Worm (Caenorhabditis elegans) whole organism, L1 larva: ENCODE results near the gene C47E8.3.

Source experiments
- C04F5.9 ChIP-seq: sonication (generic microtip); optimal IDR thresholded peaks from 2 replicates; lab custom pipeline; 2016; ENCODE audit warnings: missing genetic modification characterization, missing compliant biosample characterization
- C34B4.2 ChIP-seq: sonication (generic microtip); optimal IDR thresholded peaks from 2 replicates; lab custom pipeline; 2017; ENCODE audit warnings: mild to moderate bottlenecking, missing genetic modification characterization, missing compliant biosample characterization
- aly-2 ChIP-seq: fragments of 150-350 bp; optimal IDR thresholded peaks from 2 replicates; lab custom pipeline; 2014; ENCODE audit warnings: missing biosample characterization, missing genetic modification characterization
- ama-1 ChIP-seq: fragments of 150-350 bp; optimal IDR thresholded peaks from 2 replicates; lab custom pipeline; 2014
- blmp-1 ChIP-seq: fragments of 150-350 bp; optimal IDR thresholded peaks from 2 replicates; lab custom pipeline; 2014; ENCODE audit warnings: missing biosample characterization, missing genetic modification characterization
- ceh-88 ChIP-seq: fragments of 200-800 bp; sonication (Bioruptor generic); IDR thresholded peaks from 2 replicates; pipeline ENCODE4 v1.3.6; 2022; ENCODE audit warnings: missing genetic modification characterization, missing compliant biosample characterization
- ceh-90 ChIP-seq: sonication (generic microtip); optimal IDR thresholded peaks from 2 replicates; lab custom pipeline; 2016; ENCODE audit warnings: missing genetic modification characterization, missing compliant biosample characterization
- dsc-1 ChIP-seq: sonication (generic microtip); optimal IDR thresholded peaks from 2 replicates; lab custom pipeline; 2016; ENCODE audit warnings: mild to moderate bottlenecking, missing genetic modification characterization, missing compliant biosample characterization
- efl-1 ChIP-seq, 4 experiments: fragments of 150-350 bp; optimal IDR thresholded peaks in 3 of 4; peaks in 1 of 4; 1 replicate in 1 of 4; 2 replicates in 3 of 4; lab custom pipeline; 2014; ENCODE audit warnings: missing biosample characterization in 2 of 4, missing genetic modification characterization in 2 of 4, missing genetic modification reagents in 2 of 4
- egl-13 ChIP-seq: sonication (generic microtip); optimal IDR thresholded peaks from 2 replicates; lab custom pipeline; 2016; ENCODE audit warnings: missing genotype, missing genetic modification reagents, missing genetic modification characterization, missing compliant biosample characterization
- egl-27 ChIP-seq, 2 experiments: fragments of 150-350 bp in 1 of 2; sonication (generic microtip); optimal IDR thresholded peaks; 3 replicates each; lab custom pipeline; 2017 to 2018; ENCODE audit warnings: missing biosample characterization in 2 of 2, missing genetic modification characterization in 2 of 2, missing genetic modification reagents in 2 of 2
- elt-3 ChIP-seq, 6 experiments: fragments of 150-350 bp in 1 of 6; sonication (generic microtip); optimal IDR thresholded peaks; 2 replicates each; lab custom pipeline; 2017 to 2018; ENCODE audit warnings: missing biosample characterization in 6 of 6, missing genetic modification characterization in 6 of 6, inconsistent platforms in 1 of 6
- fkh-10 ChIP-seq: sonication (generic microtip); optimal IDR thresholded peaks from 2 replicates; lab custom pipeline; 2017; ENCODE audit warnings: missing biosample characterization, missing genetic modification reagents, missing genetic modification characterization
- fkh-8 ChIP-seq: sonication (generic microtip); optimal IDR thresholded peaks from 2 replicates; lab custom pipeline; 2016; ENCODE audit warnings: mild to moderate bottlenecking, missing genetic modification characterization, missing compliant biosample characterization
- fos-1 ChIP-seq: fragments of 150-350 bp; optimal IDR thresholded peaks from 2 replicates; lab custom pipeline; 2014; ENCODE audit warnings: missing biosample characterization, missing genetic modification characterization
- grh-1 ChIP-seq: fragments of 200-800 bp; sonication (Bioruptor generic); IDR thresholded peaks from 2 replicates; pipeline ENCODE4 v1.3.6; 2022; ENCODE audit warnings: missing genetic modification reagents, missing genetic modification characterization, missing compliant biosample characterization
- hlh-17 ChIP-seq: fragments of 200-800 bp; sonication (Bioruptor generic); optimal IDR thresholded peaks from 2 replicates; lab custom pipeline; 2018; ENCODE audit warnings: missing genetic modification characterization, mild to moderate bottlenecking, missing compliant biosample characterization, moderate library complexity, borderline replicate concordance
- hlh-4 ChIP-seq: sonication (generic microtip); optimal IDR thresholded peaks from 2 replicates; lab custom pipeline; 2016; ENCODE audit warnings: mild to moderate bottlenecking, missing genetic modification characterization, missing compliant biosample characterization
- hpl-2 ChIP-seq: fragments of 150-350 bp; optimal IDR thresholded peaks from 2 replicates; lab custom pipeline; 2014; ENCODE audit warnings: missing biosample characterization, missing genetic modification reagents, missing genetic modification characterization
- isw-1 ChIP-seq: fragments of 200-800 bp; sonication (Bioruptor generic); IDR thresholded peaks from 2 replicates; pipeline ENCODE4 v1.3.6; 2022; ENCODE audit warnings: missing genetic modification characterization, missing compliant biosample characterization
- jun-1 ChIP-seq: fragments of 150-350 bp; optimal IDR thresholded peaks from 2 replicates; lab custom pipeline; 2014; ENCODE audit warnings: missing biosample characterization, missing genetic modification reagents, missing genetic modification characterization
- lin-14 ChIP-seq: fragments of 200-800 bp; sonication (Bioruptor generic); optimal IDR thresholded peaks from 2 replicates; lab custom pipeline; 2018; ENCODE audit warnings: mild to moderate bottlenecking, missing genetic modification characterization, moderate library complexity, missing compliant biosample characterization
- lin-15B ChIP-seq: fragments of 150-350 bp; sonication (generic microtip); optimal IDR thresholded peaks from 3 replicates; lab custom pipeline; 2014; ENCODE audit warnings: missing biosample characterization, missing genetic modification characterization
- lin-35 ChIP-seq, 2 experiments: fragments of 150-350 bp; optimal IDR thresholded peaks; 2 replicates each; lab custom pipeline; 2014; ENCODE audit warnings: missing biosample characterization in 2 of 2, missing genetic modification characterization in 2 of 2, missing genetic modification reagents in 2 of 2
- lin-39 ChIP-seq: fragments of 150-350 bp; optimal IDR thresholded peaks from 2 replicates; lab custom pipeline; 2014; ENCODE audit warnings: missing biosample characterization, missing genetic modification reagents, missing genetic modification characterization
- lsy-2 ChIP-seq, 2 experiments: fragments of 150-350 bp; optimal IDR thresholded peaks; 2 replicates each; lab custom pipeline; 2014; ENCODE audit warnings: missing biosample characterization in 2 of 2, missing genetic modification characterization in 2 of 2
- mdl-1 ChIP-seq, 2 experiments: fragments of 150-350 bp; optimal IDR thresholded peaks; 2 replicates each; lab custom pipeline; 2014 to 2017; ENCODE audit warnings: missing biosample characterization in 2 of 2, missing genetic modification characterization in 2 of 2, inconsistent platforms in 1 of 2
- mef-2 ChIP-seq: fragments of 150-350 bp; optimal IDR thresholded peaks from 2 replicates; lab custom pipeline; 2014; ENCODE audit warnings: missing biosample characterization, missing genetic modification characterization
- mep-1 ChIP-seq: fragments of 150-350 bp; optimal IDR thresholded peaks from 2 replicates; lab custom pipeline; 2014; ENCODE audit warnings: missing biosample characterization, missing genetic modification characterization
- nhr-11 ChIP-seq: fragments of 150-350 bp; optimal IDR thresholded peaks from 2 replicates; lab custom pipeline; 2014; ENCODE audit warnings: missing biosample characterization, missing genetic modification characterization
- nhr-19 ChIP-seq: fragments of 200-800 bp; sonication (Bioruptor generic); conservative IDR thresholded peaks from 2 replicates; pipeline ENCODE4 v1.3.6; 2022; ENCODE audit warnings: missing genetic modification characterization, missing compliant biosample characterization
- nhr-20 ChIP-seq: sonication (generic microtip); optimal IDR thresholded peaks from 2 replicates; lab custom pipeline; 2016; ENCODE audit warnings: mild to moderate bottlenecking, missing genetic modification characterization, missing compliant biosample characterization
- nhr-237 ChIP-seq: fragments of 150-350 bp; optimal IDR thresholded peaks from 2 replicates; lab custom pipeline; 2014; ENCODE audit warnings: missing biosample characterization, missing genetic modification characterization
- nhr-47 ChIP-seq: sonication (generic microtip); optimal IDR thresholded peaks from 2 replicates; lab custom pipeline; 2016; ENCODE audit warnings: mild to moderate bottlenecking, missing genetic modification characterization, moderate library complexity, missing compliant biosample characterization
- nhr-71 ChIP-seq: sonication (generic microtip); optimal IDR thresholded peaks from 2 replicates; lab custom pipeline; 2016; ENCODE audit warnings: mild to moderate bottlenecking, missing genetic modification characterization, moderate library complexity, missing compliant biosample characterization
- nhr-84 ChIP-seq: sonication (generic microtip); optimal IDR thresholded peaks from 2 replicates; lab custom pipeline; 2017; ENCODE audit warnings: missing biosample characterization, missing genetic modification characterization
- nhr-85 ChIP-seq: sonication (generic microtip); peaks from one replicate; lab custom pipeline; 2016; ENCODE audit warnings: missing genetic modification characterization, inconsistent platforms, missing compliant biosample characterization
- nhr-90 ChIP-seq: sonication (generic microtip); optimal IDR thresholded peaks from 2 replicates; lab custom pipeline; 2016; ENCODE audit warnings: mild to moderate bottlenecking, missing genetic modification characterization, missing compliant biosample characterization; ENCODE audit not compliant: poor library complexity
- pax-3 ChIP-seq: fragments of 200-800 bp; sonication (Bioruptor generic); optimal IDR thresholded peaks from 2 replicates; lab custom pipeline; 2018; ENCODE audit warnings: mild to moderate bottlenecking, missing genetic modification characterization, moderate library complexity, missing compliant biosample characterization
- pqm-1 ChIP-seq: sonication (generic microtip); optimal IDR thresholded peaks from 3 replicates; lab custom pipeline; 2017; ENCODE audit warnings: missing biosample characterization, missing genetic modification characterization
- skn-1 ChIP-seq: fragments of 150-350 bp; optimal IDR thresholded peaks from 2 replicates; lab custom pipeline; 2014; ENCODE audit warnings: missing biosample characterization, missing genetic modification characterization
- snu-23 ChIP-seq: sonication (generic microtip); optimal IDR thresholded peaks from 2 replicates; lab custom pipeline; 2016; ENCODE audit warnings: missing genetic modification characterization, missing compliant biosample characterization
- sptf-1 ChIP-seq: fragments of 150-350 bp; optimal IDR thresholded peaks from 2 replicates; lab custom pipeline; 2014; ENCODE audit warnings: missing biosample characterization, missing genetic modification characterization
- sup-37 ChIP-seq: fragments of 200-800 bp; sonication (Bioruptor generic); optimal IDR thresholded peaks from 2 replicates; lab custom pipeline; 2018; ENCODE audit warnings: mild to moderate bottlenecking, missing genetic modification characterization, missing compliant biosample characterization
- tlp-1 ChIP-seq: fragments of 150-350 bp; optimal IDR thresholded peaks from 2 replicates; lab custom pipeline; 2014; ENCODE audit warnings: missing biosample characterization, missing genetic modification characterization
- unc-86 ChIP-seq: sonication (generic microtip); optimal IDR thresholded peaks from 2 replicates; lab custom pipeline; 2016; ENCODE audit warnings: missing genetic modification characterization, missing compliant biosample characterization
- vab-15 ChIP-seq: sonication (generic microtip); optimal IDR thresholded peaks from 2 replicates; lab custom pipeline; 2017; ENCODE audit warnings: missing genotype, mild to moderate bottlenecking, missing genetic modification characterization, missing compliant biosample characterization
- zag-1 ChIP-seq: fragments of 150-350 bp; optimal IDR thresholded peaks from 2 replicates; lab custom pipeline; 2014; ENCODE audit warnings: missing biosample characterization, missing genetic modification characterization
- ztf-4 ChIP-seq: fragments of 150-350 bp; optimal IDR thresholded peaks from 2 replicates; lab custom pipeline; 2014; ENCODE audit warnings: missing biosample characterization, missing genetic modification characterization

Gene C47E8.3

ce11 chrV:14659595-14659994, 20.5 kb upstream of the C47E8.3 start:
- TF ChIP-seq nhr-84 (tag; lab: Kevin White, UChicago) (no peak), efl-1 (optimal IDR thresholded peaks at IDR 0.05; lab: Kevin White, UChicago) (no peak), efl-1 (GFP tag; optimal IDR thresholded peaks at IDR 0.05 in 1 of 2; lab: Kevin White, UChicago) (peak in 1 of 2 experiments; percentile 17), C34B4.2 (tag; lab: Kevin White, UChicago) (no peak), vab-15 (tag; lab: Kevin White, UChicago) (no peak)
- TF ChIP-seq, all 84 proteins: peak for 1

DNA sequence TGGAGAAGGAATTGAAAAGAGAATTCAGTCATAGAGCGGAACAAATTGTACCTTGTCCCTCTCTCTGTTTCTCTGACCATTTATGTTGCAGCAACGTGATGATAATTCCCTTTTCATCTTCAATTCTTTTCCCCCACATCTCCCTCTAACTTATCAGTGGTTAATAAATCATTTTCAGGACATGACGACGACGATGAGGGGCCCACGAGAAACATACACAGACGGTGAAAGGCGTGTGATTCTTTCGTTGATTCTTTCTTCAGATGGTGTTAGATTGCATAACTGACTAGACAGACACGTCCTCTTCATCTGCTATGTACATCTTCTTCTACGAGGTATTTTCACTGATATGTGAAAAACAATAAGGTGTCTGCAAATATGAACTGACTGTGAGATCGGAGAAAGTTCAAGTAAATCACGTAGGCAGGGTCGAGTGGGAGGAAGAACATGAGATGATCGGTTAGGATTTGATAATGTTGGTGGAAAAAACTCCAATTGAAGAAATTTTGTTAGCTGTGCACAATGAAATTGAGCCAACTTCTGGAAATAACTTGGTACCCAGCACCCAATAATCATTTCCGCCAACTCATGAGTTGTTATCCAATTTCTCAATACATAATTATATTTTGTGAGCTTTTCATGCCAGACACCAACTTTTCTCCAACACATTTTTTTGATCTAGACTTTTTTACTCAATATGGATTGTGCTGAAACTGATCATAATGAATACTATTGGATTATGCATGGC, 19.3 kb upstream of the C47E8.3 start, which contains the start of gene srh-17:
TSS of gene srh-17 (plus strand) at position 698 of the 748 bp plus-strand sequence.
- TF ChIP-seq sup-37 (GFP tag; lab: Kevin White, UChicago) = no peak
- no peak for TF ChIP-seq dsc-1 (tag; lab: Kevin White, UChicago)
- TF ChIP-seq lin-15B (tag; lab: Kevin White, UChicago) = no peak
- peak; percentile 78 for TF ChIP-seq nhr-20 (tag; lab: Kevin White, UChicago)
- no peak for TF ChIP-seq aly-2 (tag; lab: Kevin White, UChicago)
- no peak for TF ChIP-seq egl-13
- TF ChIP-seq blmp-1 = peak; percentile 91
- no peak for TF ChIP-seq fkh-10 (GFP tag; lab: Kevin White, UChicago)
- no peak for TF ChIP-seq jun-1 (tag; lab: Kevin White, UChicago)
- peak in 1 of 2 experiments; percentile 74 for TF ChIP-seq lin-35 (GFP tag; optimal IDR thresholded peaks at IDR 0.05; lab: Kevin White, UChicago)
- TF ChIP-seq lin-14 (GFP tag; lab: Kevin White, UChicago) = peak; percentile 75
- TF ChIP-seq zag-1 (tag; lab: Kevin White, UChicago) = no peak
- no peak for TF ChIP-seq efl-1 (optimal IDR thresholded peaks at IDR 0.05; lab: Kevin White, UChicago)
- TF ChIP-seq efl-1 (GFP tag; optimal IDR thresholded peaks at IDR 0.05 in 1 of 2; lab: Kevin White, UChicago) = no peak
- peak in 1 of 2 experiments; percentile 37 for TF ChIP-seq lsy-2 (tag; optimal IDR thresholded peaks at IDR 0.05; lab: Kevin White, UChicago)
- no peak for TF ChIP-seq unc-86 (tag; lab: Kevin White, UChicago)
- peak; percentile 95 for TF ChIP-seq nhr-85 (tag; lab: Kevin White, UChicago)
- no peak for TF ChIP-seq fkh-8 (tag; lab: Kevin White, UChicago)
- TF ChIP-seq grh-1 (GFP tag; lab: Robert Waterston, UW) = peak; percentile 50; the same call in 1 of the 2 replicates
- TF ChIP-seq isw-1 = no peak
- peak; percentile 1 for TF ChIP-seq skn-1 (tag; lab: Kevin White, UChicago)
- TF ChIP-seq hpl-2 (GFP tag; lab: Kevin White, UChicago) = no peak
- no peak for TF ChIP-seq pax-3 (tag; lab: Kevin White, UChicago)
- no peak for TF ChIP-seq sptf-1 (tag; lab: Kevin White, UChicago)
- TF ChIP-seq mep-1 (tag; lab: Kevin White, UChicago) = no peak
- no peak for TF ChIP-seq fos-1 (tag; lab: Kevin White, UChicago)
- no peak for TF ChIP-seq tlp-1 (tag; lab: Kevin White, UChicago)
- no peak for TF ChIP-seq egl-27 (tag; optimal IDR thresholded peaks at IDR 0.05; lab: Kevin White, UChicago)
- TF ChIP-seq nhr-71 (tag; lab: Kevin White, UChicago) = peak; percentile 77
- TF ChIP-seq elt-3 (tag; optimal IDR thresholded peaks at IDR 0.05; lab: Kevin White, UChicago) = peak in 5 of 6 experiments; percentile 21 to 95 (median 72)
- TF ChIP-seq nhr-19 (GFP tag; lab: Robert Waterston, UW) = peak; percentile 43
- no peak for TF ChIP-seq vab-15 (tag; lab: Kevin White, UChicago)
- TF ChIP-seq pqm-1 = no peak
- TF ChIP-seq nhr-11 = no peak
- no peak for TF ChIP-seq mef-2 (tag; lab: Kevin White, UChicago)
- no peak for TF ChIP-seq C04F5.9 (tag; lab: Kevin White, UChicago)
- TF ChIP-seq hlh-17 = no peak
- TF ChIP-seq snu-23 (GFP tag; lab: Kevin White, UChicago) = peak; percentile 64
- TF ChIP-seq ama-1 (lab: Kevin White, UChicago) = no peak
- TF ChIP-seq nhr-47 = peak; percentile 49
- TF ChIP-seq ceh-88 = no peak
- no peak for TF ChIP-seq lin-39
- TF ChIP-seq ceh-90 = no peak
- peak in 1 of 2 experiments; percentile 87 for TF ChIP-seq mdl-1 (tag; optimal IDR thresholded peaks at IDR 0.05; lab: Kevin White, UChicago)
- TF ChIP-seq hlh-4 (tag; lab: Kevin White, UChicago) = no peak
- TF ChIP-seq nhr-237 = no peak
- TF ChIP-seq nhr-90 (tag; lab: Kevin White, UChicago) = peak; percentile 73
- TF ChIP-seq ztf-4 (tag; lab: Kevin White, UChicago) = no peak
